Worm (Caenorhabditis elegans): ENCODE results near the gene sdc-3.

The sdc-3 gene

ce11 chrV:15048107-15048506, at the start of gene sdc-3:
Gene sdc-3, minus strand, starts transcription at chrV:15048207.
- TF ChIP-seq hmg-1.2 (GFP tag; IDR thresholded peaks at IDR 0.05) (peak; percentile 76; the same call in 1 of the 2 replicates), ztf-18 (tag; optimal IDR thresholded peaks at IDR 0.05) (no peak)

- no peak for TF ChIP-seq madf-10 (tag; optimal IDR thresholded peaks at IDR 0.05)
- no peak for TF ChIP-seq lir-1 (GFP tag; conservative IDR thresholded peaks at IDR 0.05)
- no peak for TF ChIP-seq nhr-179 (tag; optimal IDR thresholded peaks at IDR 0.05)
- no peak for TF ChIP-seq ztf-3 (GFP tag; optimal IDR thresholded peaks at IDR 0.05)
- no peak for TF ChIP-seq hmg-20 (GFP tag; IDR thresholded peaks at IDR 0.05)
- TF ChIP-seq T07F8.4 (tag; optimal IDR thresholded peaks at IDR 0.05) = no peak
- TF ChIP-seq lsy-27 (tag; optimal IDR thresholded peaks at IDR 0.05; ENCODE audit: borderline replicate concordance, insufficient read depth) = no peak
- TF ChIP-seq fkh-3 (tag; optimal IDR thresholded peaks at IDR 0.05) = no peak
- no peak for TF ChIP-seq akir-1 (GFP tag; optimal IDR thresholded peaks at IDR 0.05)
- no peak for TF ChIP-seq let-607 (tag; optimal IDR thresholded peaks at IDR 0.05)
- TF ChIP-seq madf-6 (GFP tag; IDR thresholded peaks at IDR 0.05) = no peak
- no peak for TF ChIP-seq ccch-3 (GFP tag; optimal IDR thresholded peaks at IDR 0.05)
- TF ChIP-seq egrh-3 (GFP tag; IDR thresholded peaks at IDR 0.05) = no peak
- no peak for TF ChIP-seq unc-62 (GFP tag; optimal IDR thresholded peaks at IDR 0.05)
Observed at ce11 chrV:15094749-15095148, 46.7 kb upstream of the sdc-3 start, which contains the start of gene srx-78. Gene srx-78, plus strand, starts transcription at chrV:15095049.

- TF ChIP-seq madf-10 (tag; optimal IDR thresholded peaks at IDR 0.05) (no peak), ztf-28 (GFP tag; IDR thresholded peaks at IDR 0.05) (no peak), lin-54 (GFP tag; optimal IDR thresholded peaks at IDR 0.05) (no peak), B0035.1 (tag; optimal IDR thresholded peaks at IDR 0.05) (no peak), ztf-25 (GFP tag; IDR thresholded peaks at IDR 0.05) (no peak), ceh-40 (GFP tag; IDR thresholded peaks at IDR 0.05) (no peak)
Observed at ce11 chrV:15092666-15093065, 44.7 kb upstream of the sdc-3 start, which contains the start of gene txt-12. Gene txt-12, plus strand, starts transcription at chrV:15092966.

- TF ChIP-seq F57A8.1 (GFP tag; optimal IDR thresholded peaks at IDR 0.05) (no peak), madf-8 (GFP tag; conservative IDR thresholded peaks at IDR 0.05) (no peak), ceh-27 (GFP tag; optimal IDR thresholded peaks at IDR 0.05) (no peak), Y53F4B.3 (GFP tag; IDR thresholded peaks at IDR 0.05) (no peak), hrde-1 (tag; optimal IDR thresholded peaks at IDR 0.05; ENCODE audit: borderline replicate concordance) (no peak), ets-4 (GFP tag; optimal IDR thresholded peaks at IDR 0.05) (no peak), chd-7 (tag; optimal IDR thresholded peaks at IDR 0.05) (no peak), Y53G8AR.9 (GFP tag; conservative IDR thresholded peaks at IDR 0.05) (no peak), sptf-2 (GFP tag; optimal IDR thresholded peaks at IDR 0.05) (no peak), die-1 (tag; optimal IDR thresholded peaks at IDR 0.05) (no peak), egl-18 (GFP tag; IDR thresholded peaks at IDR 0.05) (no peak)
Observed at ce11 chrV:15090457-15090856, 42.5 kb upstream of the sdc-3 start, which contains the start of gene C01G10.17. Gene C01G10.17, plus strand, starts transcription at chrV:15090757.

ce11 chrV:15089438-15089837, 41.4 kb upstream of the sdc-3 start, which contains the start of the genes C01G10.5 and C01G10.4:
Gene C01G10.5, minus strand, starts transcription at chrV:15089538.
Gene C01G10.4, plus strand, starts transcription at chrV:15089740.
- no peak for TF ChIP-seq nhr-27 (tag; optimal IDR thresholded peaks at IDR 0.05)
- TF ChIP-seq chd-7 (tag; optimal IDR thresholded peaks at IDR 0.05) = no peak
- no peak for TF ChIP-seq F57C9.4 (tag; optimal IDR thresholded peaks at IDR 0.05)
- no peak for TF ChIP-seq nfya-1 (tag; optimal IDR thresholded peaks at IDR 0.05; ENCODE audit: borderline replicate concordance, insufficient read depth)
- no peak for TF ChIP-seq egl-18 (GFP tag; IDR thresholded peaks at IDR 0.05)
- no peak for TF ChIP-seq let-607 (tag; optimal IDR thresholded peaks at IDR 0.05)
- no peak for TF ChIP-seq nfyb-1 (GFP tag; IDR thresholded peaks at IDR 0.05)
- TF ChIP-seq lsy-27 (tag; optimal IDR thresholded peaks at IDR 0.05; ENCODE audit: borderline replicate concordance, insufficient read depth) = no peak
- TF ChIP-seq fkh-3 (tag; optimal IDR thresholded peaks at IDR 0.05) = no peak
- no peak for TF ChIP-seq sdz-38 (tag; optimal IDR thresholded peaks at IDR 0.05)
- no peak for TF ChIP-seq bed-2 (GFP tag; IDR thresholded peaks at IDR 0.05)
- TF ChIP-seq madf-3 (GFP tag; IDR thresholded peaks at IDR 0.05) = no peak
- no peak for TF ChIP-seq nhr-80 (tag; optimal IDR thresholded peaks at IDR 0.05)
- TF ChIP-seq ekl-4 (GFP tag; IDR thresholded peaks at IDR 0.05) = no peak
- TF ChIP-seq F52B5.7 (tag; optimal IDR thresholded peaks at IDR 0.05) = no peak
